Worm (Caenorhabditis elegans): Measurements from ENCODE around the gene phb-2.

The phb-2 gene

DNA sequence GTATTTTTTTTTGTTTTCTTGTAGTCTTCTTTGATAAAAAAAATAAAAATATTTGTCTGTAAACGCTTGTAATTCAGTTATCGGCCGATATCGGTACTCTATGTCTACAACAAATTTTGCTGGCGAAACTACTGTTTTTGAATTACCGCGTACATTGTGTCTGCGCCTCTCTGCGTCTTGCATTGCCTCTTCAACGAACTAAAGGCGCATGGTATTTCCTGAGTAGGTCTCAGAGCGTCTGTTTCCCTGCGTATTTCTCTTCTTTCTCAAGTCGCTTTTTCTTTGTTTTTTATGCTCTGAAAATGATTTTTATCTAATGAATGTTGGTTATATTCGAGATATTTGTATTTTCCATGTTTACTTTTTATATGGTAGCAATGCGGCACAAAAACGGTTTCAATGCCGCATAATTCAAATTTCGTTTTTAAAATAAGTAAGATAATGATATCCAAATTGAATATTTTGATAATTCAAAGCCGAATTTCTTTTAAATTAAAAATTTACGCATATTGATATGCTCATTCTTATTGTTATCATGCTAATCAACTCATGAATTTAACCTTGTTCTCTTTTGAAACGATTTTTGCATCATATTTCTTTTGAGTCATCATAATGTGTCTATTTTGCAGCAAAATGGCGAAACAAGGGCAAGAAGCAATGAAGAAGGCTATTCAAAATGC is at the start of gene phb-2:
Gene phb-2 (plus strand): TSS at position 630 of the 680 bp plus-strand sequence.
- TF ChIP-seq ama-1 (optimal IDR thresholded peaks at IDR 0.05) (peak; percentile 76), ztf-11 (tag; optimal IDR thresholded peaks at IDR 0.05) (no peak), R02D3.7 (tag; optimal IDR thresholded peaks at IDR 0.05) (peak; percentile 20), pha-4 (tag; optimal IDR thresholded peaks at IDR 0.05) (peak; percentile 94), ceh-16 (tag; optimal IDR thresholded peaks at IDR 0.05) (no peak), pqm-1 (tag; optimal IDR thresholded peaks at IDR 0.05) (peak; percentile 11), nhr-237 (tag; optimal IDR thresholded peaks at IDR 0.05) (no peak), elt-1 (tag; optimal IDR thresholded peaks at IDR 0.05) (no peak), ceh-28 (tag; optimal IDR thresholded peaks at IDR 0.05) (peak; percentile 53), tbx-2 (tag; optimal IDR thresholded peaks at IDR 0.05) (no peak), hmg-11 (tag; optimal IDR thresholded peaks at IDR 0.05) (peak; percentile 71), elt-2 (tag; optimal IDR thresholded peaks at IDR 0.05) (peak; percentile 51), nhr-43 (tag; optimal IDR thresholded peaks at IDR 0.05; ENCODE audit: poor library complexity, severe bottlenecking) (peak; percentile 53), nhr-23 (tag; optimal IDR thresholded peaks at IDR 0.05) (peak; percentile 77), skn-1 (tag; optimal IDR thresholded peaks at IDR 0.05) (peak; percentile 72), fkh-2 (tag; optimal IDR thresholded peaks at IDR 0.05) (no peak), nhr-12 (tag; optimal IDR thresholded peaks at IDR 0.05) (no peak), ztf-4 (tag; optimal IDR thresholded peaks at IDR 0.05) (no peak), nfya-1 (tag; optimal IDR thresholded peaks at IDR 0.05; ENCODE audit: insufficient read depth) (peak; percentile 90), mml-1 (tag; optimal IDR thresholded peaks at IDR 0.05) (no peak), mdl-1 (tag; optimal IDR thresholded peaks at IDR 0.05) (no peak), eor-1 (tag; optimal IDR thresholded peaks at IDR 0.05) (no peak), nhr-11 (tag; optimal IDR thresholded peaks at IDR 0.05) (peak; percentile 53), nhr-67 (tag; optimal IDR thresholded peaks at IDR 0.05) (no peak), unc-39 (tag; optimal IDR thresholded peaks at IDR 0.05) (no peak), daf-12 (tag; optimal IDR thresholded peaks at IDR 0.05) (no peak), lsy-12 (tag; optimal IDR thresholded peaks at IDR 0.05) (no peak), nhr-76 (tag; optimal IDR thresholded peaks at IDR 0.05) (no peak), egl-5 (tag; optimal IDR thresholded peaks at IDR 0.05) (peak; percentile 89), lin-15B (tag; optimal IDR thresholded peaks at IDR 0.05) (peak; percentile 84), fos-1 (tag; optimal IDR thresholded peaks at IDR 0.05) (no peak), snpc-4 (tag; optimal IDR thresholded peaks at IDR 0.05) (peak; percentile 79), elt-3 (tag; optimal IDR thresholded peaks at IDR 0.05) (peak in 1 of 3 experiments; percentile 4), egl-27 (tag; optimal IDR thresholded peaks at IDR 0.05) (peak; percentile 8), sea-2 (GFP tag; optimal IDR thresholded peaks at IDR 0.05) (no peak), lin-39 (tag; optimal IDR thresholded peaks at IDR 0.05) (peak; percentile 91), zag-1 (tag; optimal IDR thresholded peaks at IDR 0.05) (no peak), nhr-77 (tag; optimal IDR thresholded peaks at IDR 0.05) (no peak), aly-2 (tag; optimal IDR thresholded peaks at IDR 0.05) (no peak), nhr-25 (tag; optimal IDR thresholded peaks at IDR 0.05) (peak; percentile 88), nhr-28 (tag; optimal IDR thresholded peaks at IDR 0.05) (no peak), ZK546.5 (tag; optimal IDR thresholded peaks at IDR 0.05) (no peak), jun-1 (tag; optimal IDR thresholded peaks at IDR 0.05) (peak; percentile 18), fkh-10 (GFP tag; optimal IDR thresholded peaks at IDR 0.05) (no peak), ceh-9 (tag; optimal IDR thresholded peaks at IDR 0.05) (no peak), unc-62 (GFP tag; optimal IDR thresholded peaks at IDR 0.05) (no peak), ceh-82 (tag; optimal IDR thresholded peaks at IDR 0.05) (peak; percentile 6)

Measured in whole organism, L3 larva.